Fruit fly (Drosophila melanogaster) whole organism, embryonic: Measurements from ENCODE around the gene Inx5.

ENCODE experiments used
- Adf1 ChIP-seq: fragments of 200-800 bp; sonication (Bioruptor generic); IDR thresholded peaks from 2 replicates; pipeline ENCODE4 v1.3.6; 2022; ENCODE audit warnings: missing biosample characterization, missing genetic modification characterization
- CG10959 ChIP-seq: fragments of 200-800 bp; sonication (Bioruptor generic); IDR thresholded peaks from 2 replicates; pipeline ENCODE4 v1.3.6; 2022; ENCODE audit warnings: missing biosample characterization, missing genetic modification characterization
- CG11504 ChIP-seq: fragments of 200-800 bp; sonication (Bioruptor generic); optimal IDR thresholded peaks from 3 replicates; lab custom pipeline; 2019; ENCODE audit warnings: missing biosample characterization, mild to moderate bottlenecking, missing genetic modification characterization, moderate library complexity
- CG12071 ChIP-seq: fragments of 200-800 bp; sonication (Bioruptor generic); optimal IDR thresholded peaks from 3 replicates; lab custom pipeline; 2018; ENCODE audit warnings: missing biosample characterization, mild to moderate bottlenecking, missing genetic modification characterization
- CG12744 ChIP-seq: fragments of 200-800 bp; sonication (Bioruptor generic); optimal IDR thresholded peaks from 2 replicates; lab custom pipeline; 2016; ENCODE audit warnings: missing biosample characterization, missing genetic modification characterization
- CG13424 ChIP-seq: fragments of 200-800 bp; sonication (Bioruptor generic); optimal IDR thresholded peaks from 2 replicates; lab custom pipeline; 2019; ENCODE audit warnings: missing biosample characterization, mild to moderate bottlenecking, missing genetic modification characterization, moderate library complexity
- CG14014 ChIP-seq: fragments of 200-800 bp; sonication (Bioruptor generic); IDR thresholded peaks from 2 replicates; pipeline ENCODE4 v1.3.6; 2022; ENCODE audit warnings: missing biosample characterization, missing genetic modification characterization
- CG15011 ChIP-seq: fragments of 200-800 bp; sonication (Bioruptor generic); optimal IDR thresholded peaks from 3 replicates; lab custom pipeline; 2018; ENCODE audit warnings: missing biosample characterization, mild to moderate bottlenecking, missing genetic modification characterization
- CG15073 ChIP-seq: fragments of 200-800 bp; sonication (Bioruptor generic); optimal IDR thresholded peaks from 2 replicates; lab custom pipeline; 2016; ENCODE audit warnings: missing biosample characterization, missing genetic modification characterization
- CG16813 ChIP-seq: fragments of 200-800 bp; sonication (Bioruptor generic); IDR thresholded peaks from 3 replicates; pipeline ENCODE4 v1.3.6; 2022; ENCODE audit warnings: missing biosample characterization, missing genetic modification characterization; ENCODE audit not compliant: partially characterized antibody
- CG17359 ChIP-seq: fragments of 200-800 bp; sonication (Bioruptor generic); optimal IDR thresholded peaks from 3 replicates; lab custom pipeline; 2018; ENCODE audit warnings: missing biosample characterization, mild to moderate bottlenecking, missing genetic modification characterization, moderate library complexity
- CG17912 ChIP-seq: fragments of 200-800 bp; sonication (Bioruptor generic); optimal IDR thresholded peaks from 2 replicates; lab custom pipeline; 2018; ENCODE audit warnings: missing biosample characterization, mild to moderate bottlenecking, missing genetic modification characterization
- CG1792 ChIP-seq: fragments of 200-800 bp; sonication (Bioruptor generic); optimal IDR thresholded peaks from 2 replicates; lab custom pipeline; 2016; ENCODE audit warnings: missing biosample characterization, missing genetic modification characterization
- CG18262 ChIP-seq: fragments of 200-800 bp; optimal IDR thresholded peaks from 3 replicates; lab custom pipeline; 2019; ENCODE audit warnings: missing biosample characterization, mild to moderate bottlenecking, missing genetic modification characterization, moderate library complexity
- CG1832 ChIP-seq: fragments of 200-800 bp; sonication (Bioruptor generic); optimal IDR thresholded peaks from 2 replicates; lab custom pipeline; 2017; ENCODE audit warnings: missing biosample characterization, mild to moderate bottlenecking, missing genetic modification characterization, inconsistent platforms
- CG18619 ChIP-seq: fragments of 200-800 bp; sonication (Bioruptor generic); optimal IDR thresholded peaks from 3 replicates; lab custom pipeline; 2017; ENCODE audit warnings: missing biosample characterization, mild to moderate bottlenecking, missing genetic modification characterization
- CG2120 ChIP-seq: fragments of 200-800 bp; sonication (Bioruptor generic); optimal IDR thresholded peaks from 3 replicates; lab custom pipeline; 2016; ENCODE audit warnings: missing biosample characterization, missing genetic modification characterization
- CG2875 ChIP-seq: fragments of 200-800 bp; sonication (Bioruptor generic); optimal IDR thresholded peaks from 2 replicates; lab custom pipeline; 2017; ENCODE audit warnings: missing biosample characterization, mild to moderate bottlenecking, missing genetic modification characterization, missing genetic modification reagents
- CG3163 ChIP-seq: fragments of 200-800 bp; sonication (Bioruptor generic); optimal IDR thresholded peaks from 3 replicates; lab custom pipeline; 2016; ENCODE audit warnings: missing biosample characterization, missing genetic modification characterization
- CG3407 ChIP-seq: fragments of 200-800 bp; sonication (Bioruptor generic); optimal IDR thresholded peaks from 2 replicates; lab custom pipeline; 2018; ENCODE audit warnings: missing biosample characterization, mild to moderate bottlenecking, missing genetic modification characterization
- CG34376 ChIP-seq: fragments of 200-800 bp; sonication (Bioruptor generic); optimal IDR thresholded peaks from 2 replicates; lab custom pipeline; 2018; ENCODE audit warnings: missing biosample characterization, mild to moderate bottlenecking, missing genetic modification characterization
- CG6254 ChIP-seq: fragments of 200-800 bp; sonication (Bioruptor generic); optimal IDR thresholded peaks from 3 replicates; lab custom pipeline; 2017; ENCODE audit warnings: mild to moderate bottlenecking, missing biosample characterization, missing genetic modification reagents, missing genetic modification characterization
- Deaf1 ChIP-seq: fragments of 200-800 bp; optimal IDR thresholded peaks from 3 replicates; lab custom pipeline; 2019; ENCODE audit warnings: missing biosample characterization, mild to moderate bottlenecking, missing genetic modification characterization, moderate library complexity
- Fer1 ChIP-seq: fragments of 200-800 bp; sonication (Bioruptor generic); optimal IDR thresholded peaks from 2 replicates; lab custom pipeline; 2017; ENCODE audit warnings: missing biosample characterization, mild to moderate bottlenecking, missing genetic modification characterization
- Hr78 ChIP-seq, 2 experiments: fragments of 200-800 bp in 1 of 2; fragments of >200 bp in 1 of 2; sonication (Bioruptor generic) in 1 of 2; optimal IDR thresholded peaks; 2 replicates each; lab custom pipeline; 2017 to 2019; ENCODE audit warnings: missing biosample characterization in 2 of 2, missing genetic modification characterization in 2 of 2, mild to moderate bottlenecking in 1 of 2, moderate library complexity in 1 of 2
- Kr ChIP-seq: fragments of 200-800 bp; sonication (Bioruptor generic); optimal IDR thresholded peaks from 2 replicates; lab custom pipeline; 2017; ENCODE audit warnings: missing biosample characterization, mild to moderate bottlenecking, missing genetic modification characterization
- Max ChIP-seq: fragments of 200-800 bp; sonication (Bioruptor generic); optimal IDR thresholded peaks from 2 replicates; lab custom pipeline; 2016; ENCODE audit warnings: missing biosample characterization, mild to moderate bottlenecking, missing genetic modification characterization
- Med ChIP-seq: fragments of 200-800 bp; sonication (Bioruptor generic); peaks from one replicate; lab custom pipeline; 2016; ENCODE audit warnings: missing biosample characterization, missing genetic modification characterization, mild to moderate bottlenecking, inconsistent platforms, moderate library complexity
- NC2α ChIP-seq: fragments of 200-800 bp; sonication (Bioruptor generic); optimal IDR thresholded peaks from 2 replicates; lab custom pipeline; 2016; ENCODE audit warnings: missing biosample characterization, missing genetic modification characterization
- NFAT ChIP-seq: fragments of 200-800 bp; sonication (Bioruptor generic); IDR thresholded peaks from 2 replicates; pipeline ENCODE4 v1.3.6; 2022; ENCODE audit warnings: missing biosample characterization, missing genetic modification characterization
- NfI ChIP-seq: fragments of 200-800 bp; sonication (Bioruptor generic); optimal IDR thresholded peaks from 3 replicates; lab custom pipeline; 2018; ENCODE audit warnings: missing biosample characterization, mild to moderate bottlenecking, missing genetic modification characterization, moderate library complexity
- Pdp1 ChIP-seq, 2 experiments: fragments of 200-800 bp; sonication (Bioruptor generic); optimal IDR thresholded peaks; 3 replicates each; lab custom pipeline; 2016; ENCODE audit warnings: missing biosample characterization in 2 of 2, missing genetic modification characterization in 2 of 2, mild to moderate bottlenecking in 1 of 2, moderate library complexity in 1 of 2
- Ssrp ChIP-seq: fragments of 200-800 bp; sonication (Bioruptor generic); optimal IDR thresholded peaks from 2 replicates; lab custom pipeline; 2018; ENCODE audit warnings: missing biosample characterization, mild to moderate bottlenecking, missing genetic modification characterization, moderate library complexity
- bowl ChIP-seq: fragments of 200-800 bp; sonication (Bioruptor generic); IDR thresholded peaks from 2 replicates; pipeline ENCODE4 v1.3.6; 2022; ENCODE audit warnings: missing biosample characterization, missing genetic modification characterization
- br ChIP-seq: fragments of >200 bp; optimal IDR thresholded peaks from 2 replicates; lab custom pipeline; 2017
- cwo ChIP-seq: fragments of 200-800 bp; sonication (Bioruptor generic); optimal IDR thresholded peaks from 3 replicates; lab custom pipeline; 2017; ENCODE audit warnings: missing biosample characterization, missing genetic modification characterization, mild to moderate bottlenecking, moderate library complexity, missing genetic modification reagents
- dmrt99B ChIP-seq: fragments of 200-800 bp; sonication (Bioruptor generic); optimal IDR thresholded peaks from 2 replicates; lab custom pipeline; 2018; ENCODE audit warnings: missing biosample characterization, mild to moderate bottlenecking, missing genetic modification characterization, moderate library complexity
- dpn ChIP-seq, 2 experiments: fragments of 200-800 bp; sonication (Bioruptor generic); optimal IDR thresholded peaks; 3 replicates each; lab custom pipeline; 2016; ENCODE audit warnings: missing biosample characterization in 2 of 2, missing genetic modification characterization in 2 of 2
- dysf ChIP-seq: fragments of 200-800 bp; sonication (Bioruptor generic); IDR thresholded peaks from 3 replicates; pipeline ENCODE4 v1.3.6; 2022; ENCODE audit warnings: missing biosample characterization, missing genetic modification characterization
- inv ChIP-seq: fragments of 200-800 bp; sonication (Bioruptor generic); IDR thresholded peaks from 2 replicates; pipeline ENCODE4 v1.3.6; 2022; ENCODE audit warnings: missing biosample characterization, missing genetic modification characterization; ENCODE audit not compliant: partially characterized antibody
- luna ChIP-seq: fragments of 200-800 bp; sonication (Bioruptor generic); optimal IDR thresholded peaks from 2 replicates; lab custom pipeline; 2016; ENCODE audit warnings: missing biosample characterization, missing genetic modification characterization
- pho ChIP-seq: fragments of 200-800 bp; sonication (Bioruptor generic); optimal IDR thresholded peaks from 2 replicates; lab custom pipeline; 2016; ENCODE audit warnings: missing biosample characterization, missing genetic modification characterization
- scrt ChIP-seq: fragments of 200-800 bp; sonication (Bioruptor generic); optimal IDR thresholded peaks from 2 replicates; lab custom pipeline; 2018; ENCODE audit warnings: missing biosample characterization, mild to moderate bottlenecking, missing genetic modification characterization, moderate library complexity
- sd ChIP-seq: fragments of 200-800 bp; sonication (Bioruptor generic); optimal IDR thresholded peaks from 3 replicates; lab custom pipeline; 2018; ENCODE audit warnings: missing biosample characterization, mild to moderate bottlenecking, missing genetic modification characterization, moderate library complexity
- seq ChIP-seq: fragments of 200-800 bp; sonication (Bioruptor generic); IDR thresholded peaks from 2 replicates; pipeline ENCODE4 v1.3.6; 2022; ENCODE audit warnings: missing biosample characterization, missing genetic modification characterization
- slbo ChIP-seq: fragments of 200-800 bp; sonication (Bioruptor generic); IDR thresholded peaks from 2 replicates; pipeline ENCODE4 v1.3.6; 2022; ENCODE audit warnings: missing biosample characterization, missing genetic modification characterization
- slou ChIP-seq: fragments of 200-800 bp; sonication (Bioruptor generic); optimal IDR thresholded peaks from 3 replicates; lab custom pipeline; 2016; ENCODE audit warnings: missing biosample characterization, missing genetic modification characterization
- vvl ChIP-seq: fragments of 200-800 bp; sonication (Bioruptor generic); IDR thresholded peaks from 2 replicates; pipeline ENCODE4 v1.3.6; 2022; ENCODE audit warnings: missing biosample characterization, missing genetic modification characterization
- zfh1 ChIP-seq: fragments of 200-800 bp; sonication (Bioruptor generic); IDR thresholded peaks from 3 replicates; pipeline ENCODE4 v1.3.6; 2022; ENCODE audit warnings: missing biosample characterization, missing genetic modification characterization

Inx5 gene

DNA sequence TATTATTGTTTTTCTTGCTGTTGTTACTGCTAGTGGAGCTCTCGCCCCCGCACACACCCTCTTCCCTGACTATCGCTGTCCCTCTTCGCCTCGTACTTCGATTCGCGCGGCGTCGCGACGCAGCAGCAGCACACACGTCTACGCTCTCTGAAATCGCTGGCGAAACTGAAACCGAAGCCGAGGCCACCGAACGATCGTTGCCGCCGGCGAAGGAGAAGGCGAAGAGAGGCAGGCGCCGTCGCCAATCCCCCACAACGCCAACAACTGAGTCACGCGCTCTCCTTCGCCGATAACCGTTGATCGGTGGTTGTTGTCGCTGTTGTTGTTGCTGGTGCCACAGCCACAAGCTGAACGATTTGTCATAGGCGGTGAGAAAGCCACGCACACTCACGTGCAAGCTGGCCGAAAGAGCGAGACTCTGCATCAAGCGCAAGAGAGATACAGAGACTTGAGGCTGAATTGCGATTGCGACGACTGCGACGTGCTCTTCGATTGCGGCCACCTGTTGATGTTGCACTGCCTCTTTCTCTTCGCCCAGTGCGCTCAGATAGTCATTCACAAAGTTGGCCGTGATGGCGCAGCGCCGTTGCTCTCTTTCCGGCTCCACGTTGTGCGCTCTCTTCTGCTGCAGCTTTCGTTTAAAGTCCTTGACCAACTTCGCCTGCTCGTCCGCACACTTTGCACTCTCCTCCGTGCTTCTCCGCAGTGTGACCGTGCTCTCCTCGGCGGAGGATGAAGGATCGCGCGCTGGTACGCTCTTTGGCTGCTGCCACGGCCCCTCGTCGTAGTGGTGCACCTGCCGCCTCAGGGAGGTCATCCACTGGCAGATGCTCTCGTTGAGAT is 17.2 kb downstream of the Inx5 start (continued):
- TF ChIP-seq slbo (0 out of 2 replicates have a peak, but pooled peaks have one; percentile 17), pho (GFP tag; lab: Kevin White, UChicago) (no peak), Pdp1 (GFP tag; optimal IDR thresholded peaks at IDR 0.05; lab: Kevin White, UChicago) (no peak), slou (GFP tag; lab: Kevin White, UChicago) (no peak), CG2120 (GFP tag; lab: Kevin White, UChicago) (no peak), CG17359 (tag; lab: Kevin White, UChicago) (no peak), CG11504 (tag; lab: Kevin White, UChicago) (no peak), CG17912 (GFP tag; lab: Kevin White, UChicago) (no peak), sd (tag; lab: Kevin White, UChicago) (no peak), CG1792 (GFP tag; lab: Kevin White, UChicago) (no peak), CG12071 (GFP tag; lab: Kevin White, UChicago) (no peak), NfI (GFP tag; lab: Kevin White, UChicago) (no peak), CG3407 (GFP tag; lab: Kevin White, UChicago) (no peak), scrt (GFP tag; lab: Kevin White, UChicago) (no peak), CG15011 (GFP tag; lab: Kevin White, UChicago) (no peak), Max (GFP tag; lab: Kevin White, UChicago) (no peak), CG15073 (GFP tag; lab: Kevin White, UChicago) (no peak), Hr78 (GFP tag; optimal IDR thresholded peaks at IDR 0.05; lab: Kevin White, UChicago) (peak in 1 of 2 experiments; percentile 63), Med (GFP tag; lab: Kevin White, UChicago) (peak; percentile 80), CG18262 (no peak), dmrt99B (tag; lab: Kevin White, UChicago) (no peak), vvl (GFP tag; lab: Robert Waterston, UW) (0 out of 2 replicates have a peak, but pooled peaks have one; percentile 19), CG13424 (no peak), inv (GFP tag; lab: Robert Waterston, UW) (no peak), CG10959 (GFP tag; lab: Robert Waterston, UW) (no peak), CG12744 (no peak), dysf (no peak), CG1832 (GFP tag; lab: Kevin White, UChicago) (peak; percentile 38), Deaf1 (tag; lab: Kevin White, UChicago) (peak; percentile 98), NC2α (GFP tag; lab: Kevin White, UChicago) (peak; percentile 61), seq (GFP tag; lab: Robert Waterston, UW) (no peak), cwo (peak; percentile 91), dpn (GFP tag; optimal IDR thresholded peaks at IDR 0.05; lab: Kevin White, UChicago) (no peak), NFAT (GFP tag; lab: Robert Waterston, UW) (peak; percentile 32; the same call in 1 of the 2 replicates), Adf1 (peak; percentile 82), br (lab: Kevin White, UChicago) (no peak), CG34376 (GFP tag; lab: Kevin White, UChicago) (peak; percentile 61), CG14014 (GFP tag; lab: Robert Waterston, UW) (no peak), CG16813 (GFP tag; lab: Robert Waterston, UW) (0 out of 3 replicates have a peak, but pooled peaks have one; percentile 13), zfh1 (GFP tag; lab: Robert Waterston, UW) (0 out of 3 replicates have a peak, but pooled peaks have one; percentile 15), CG6254 (GFP tag; lab: Kevin White, UChicago) (no peak), Fer1 (GFP tag; lab: Kevin White, UChicago) (peak; percentile 29), luna (no peak), CG3163 (peak; percentile 98), CG18619 (GFP tag; lab: Kevin White, UChicago) (no peak), CG2875 (GFP tag; lab: Kevin White, UChicago) (no peak), Kr (GFP tag; lab: Kevin White, UChicago) (no peak), Ssrp (tag; lab: Kevin White, UChicago) (no peak), bowl (no peak)
